Worm (Caenorhabditis elegans) whole organism, L3 larva: ENCODE data around the gene Y59A8A.8.

ENCODE experiments used
- aly-2 ChIP-seq: fragments of 150-350 bp; optimal IDR thresholded peaks from 2 replicates; lab custom pipeline; 2014; ENCODE audit warnings: missing biosample characterization, missing genetic modification characterization
- ceh-9 ChIP-seq: sonication (generic microtip); optimal IDR thresholded peaks from 2 replicates; lab custom pipeline; 2018; ENCODE audit warnings: missing biosample characterization, missing genetic modification characterization
- elt-2 ChIP-seq: sonication (generic microtip); optimal IDR thresholded peaks from 2 replicates; lab custom pipeline; 2016; ENCODE audit warnings: missing genetic modification reagents, mild to moderate bottlenecking, missing genetic modification characterization, missing compliant biosample characterization
- nhr-11 ChIP-seq: fragments of 150-350 bp; optimal IDR thresholded peaks from 2 replicates; lab custom pipeline; 2014; ENCODE audit warnings: missing biosample characterization, missing genetic modification characterization
- pha-4 ChIP-seq: fragments of 150-350 bp; optimal IDR thresholded peaks from 2 replicates; lab custom pipeline; 2014; ENCODE audit warnings: missing biosample characterization, missing genetic modification reagents, missing genetic modification characterization
- snpc-4 ChIP-seq: fragments of 150-350 bp; optimal IDR thresholded peaks from 2 replicates; lab custom pipeline; 2014; ENCODE audit warnings: missing biosample characterization, missing genetic modification characterization
- unc-62 ChIP-seq: fragments of 150-350 bp; sonication (generic microtip); optimal IDR thresholded peaks from 4 replicates; lab custom pipeline; 2014; ENCODE audit warnings: missing biosample characterization, missing genetic modification reagents, missing genetic modification characterization
- ztf-4 ChIP-seq: fragments of 150-350 bp; optimal IDR thresholded peaks from 2 replicates; lab custom pipeline; 2014; ENCODE audit warnings: missing biosample characterization, missing genetic modification characterization

ce11 chrV:17824610-17825009 is 40.8 kb upstream of the Y59A8A.8 start, which contains the start of gene srh-301:
- TF ChIP-seq snpc-4 (tag; lab: Kevin White, UChicago) (no peak), ztf-4 (tag; lab: Kevin White, UChicago) (no peak), elt-2 (tag; lab: Kevin White, UChicago) (no peak), unc-62 (GFP tag; lab: Kevin White, UChicago) (no peak), aly-2 (tag; lab: Kevin White, UChicago) (no peak), nhr-11 (tag; lab: Kevin White, UChicago) (no peak), ceh-9 (tag; lab: Kevin White, UChicago) (no peak), pha-4 (tag; lab: Kevin White, UChicago) (no peak)
